Worm (Caenorhabditis elegans): Measurements from ENCODE around the gene C32A9.1.

DNA sequence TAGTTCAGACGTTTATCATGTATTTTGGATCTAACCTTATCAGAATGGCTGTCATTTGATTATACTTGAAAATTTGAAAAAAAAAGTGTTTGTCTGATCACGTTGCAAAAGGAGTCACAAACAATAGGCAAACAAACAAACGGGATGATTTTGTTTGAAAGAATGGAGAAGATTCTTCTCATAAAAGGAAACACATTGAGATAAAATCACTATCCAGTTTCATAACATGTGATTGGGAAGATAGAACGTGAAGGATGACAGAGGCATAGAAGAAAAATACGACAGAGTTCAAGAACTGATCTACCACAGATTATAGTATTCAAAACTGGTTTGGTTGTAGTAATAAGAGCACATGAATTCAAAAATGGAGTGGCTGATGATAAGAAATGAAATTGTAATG, 41.2 kb downstream of the C32A9.1 start, which contains the start of gene F44A6.5:
- TF ChIP-seq ama-1 (optimal IDR thresholded peaks at IDR 0.05), result no peak
- TF ChIP-seq lin-11 (tag; optimal IDR thresholded peaks at IDR 0.05), result no peak
- TF ChIP-seq syd-9 (tag; optimal IDR thresholded peaks at IDR 0.05), result no peak
- no peak for TF ChIP-seq pha-4 (tag; optimal IDR thresholded peaks at IDR 0.05)
- TF ChIP-seq pqm-1 (tag; optimal IDR thresholded peaks at IDR 0.05), result no peak
- TF ChIP-seq C38D4.7 (GFP tag; optimal IDR thresholded peaks at IDR 0.05), result no peak
- TF ChIP-seq odd-2 (tag; optimal IDR thresholded peaks at IDR 0.05), result no peak
- TF ChIP-seq nhr-11 (tag; optimal IDR thresholded peaks at IDR 0.05), result no peak
- no peak for TF ChIP-seq che-1 (tag; optimal IDR thresholded peaks at IDR 0.05)
- TF ChIP-seq F13H6.1 (tag; optimal IDR thresholded peaks at IDR 0.05), result no peak
- TF ChIP-seq ceh-18 (tag; optimal IDR thresholded peaks at IDR 0.05), result no peak
- TF ChIP-seq nfya-1 (tag; optimal IDR thresholded peaks at IDR 0.05), result no peak
- no peak for TF ChIP-seq rnt-1 (tag; optimal IDR thresholded peaks at IDR 0.05)
- no peak for TF ChIP-seq ceh-14 (tag; optimal IDR thresholded peaks at IDR 0.05)
